Fruit fly (Drosophila melanogaster): ENCODE measurements around the gene CG31145.
A peak's percentile ranks its signal among the peaks of the same experiment; 100 is the strongest.

Gene CG31145

dm6 chr3R:23709508-23710208, 40.2 kb upstream of the CG31145 start, which contains the start of gene CG10301 (continued):
- TF ChIP-seq HmgD (GFP tag; optimal IDR thresholded peaks at IDR 0.05) (no peak), her (GFP tag; optimal IDR thresholded peaks at IDR 0.05) (no peak), CG9817 (tag; optimal IDR thresholded peaks at IDR 0.05) (no peak), Hr78 (GFP tag; optimal IDR thresholded peaks at IDR 0.05) (no peak), CG31441 (GFP tag; IDR thresholded peaks at IDR 0.05) (peak; percentile 65), CG7556 (GFP tag; optimal IDR thresholded peaks at IDR 0.05) (peak; percentile 38), org-1 (GFP tag; optimal IDR thresholded peaks at IDR 0.05) (peak; percentile 35), CG11696 (GFP tag; IDR thresholded peaks at IDR 0.05) (no peak), Kr (GFP tag; optimal IDR thresholded peaks at IDR 0.05) (no peak), p53 (GFP tag; optimal IDR thresholded peaks at IDR 0.05) (no peak), CG34422 (GFP tag; IDR thresholded peaks at IDR 0.05) (no peak), dati (GFP tag; IDR thresholded peaks at IDR 0.05) (no peak), Mad (GFP tag; optimal IDR thresholded peaks at IDR 0.05) (no peak), Eip74EF (GFP tag; optimal IDR thresholded peaks at IDR 0.05) (peak in 1 of 2 experiments; percentile 20), usp (GFP tag; optimal IDR thresholded peaks at IDR 0.05) (no peak), CG5245 (GFP tag; optimal IDR thresholded peaks at IDR 0.05) (peak; percentile 47), E2f1 (GFP tag; IDR thresholded peaks at IDR 0.05) (peak; percentile 60), Gsc (GFP tag; IDR thresholded peaks at IDR 0.05) (peak; percentile 25; the same call in 1 of the 2 replicates), CG17568 (GFP tag; optimal IDR thresholded peaks at IDR 0.05) (no peak), fd96Cb (tag; optimal IDR thresholded peaks at IDR 0.05) (peak; percentile 69), Deaf1 (tag; optimal IDR thresholded peaks at IDR 0.05) (no peak), mld (GFP tag; IDR thresholded peaks at IDR 0.05; ENCODE audit: partially characterized antibody) (no peak), CG8924 (tag; optimal IDR thresholded peaks at IDR 0.05) (peak; percentile 68), GATAe (GFP tag; conservative IDR thresholded peaks at IDR 0.05) (0 out of 2 replicates have a peak, but pooled peaks have one; percentile 19), HHEX (GFP tag; optimal IDR thresholded peaks at IDR 0.05) (peak; percentile 12), Doc2 (GFP tag; IDR thresholded peaks at IDR 0.05) (no peak), hb (GFP tag; IDR thresholded peaks at IDR 0.05; ENCODE audit: partially characterized antibody) (no peak), psq (GFP tag; optimal IDR thresholded peaks at IDR 0.05) (no peak), CG13624 (GFP tag; optimal IDR thresholded peaks at IDR 0.05) (no peak), sob (GFP tag; IDR thresholded peaks at IDR 0.05) (peak; percentile 26; the same call in 1 of the 2 replicates), Xrp1 (GFP tag; IDR thresholded peaks at IDR 0.05) (peak; percentile 85), Dbx (GFP tag; IDR thresholded peaks at IDR 0.05) (no peak), CG6813 (GFP tag; optimal IDR thresholded peaks at IDR 0.05) (peak; percentile 29), lbe (GFP tag; optimal IDR thresholded peaks at IDR 0.05) (no peak), BtbVII (GFP tag; optimal IDR thresholded peaks at IDR 0.05) (no peak), CG10979 (tag; optimal IDR thresholded peaks at IDR 0.05) (peak; percentile 82), CG2712 (tag; optimal IDR thresholded peaks at IDR 0.05) (peak; percentile 77), CG2120 (GFP tag; optimal IDR thresholded peaks at IDR 0.05) (no peak), Poxn (GFP tag; IDR thresholded peaks at IDR 0.05) (no peak), dmrt11E (tag; optimal IDR thresholded peaks at IDR 0.05) (peak; percentile 89), MBD-R2 (GFP tag; IDR thresholded peaks at IDR 0.05) (no peak), CoRest (tag; optimal IDR thresholded peaks at IDR 0.05) (peak; percentile 61), tio (GFP tag; optimal IDR thresholded peaks at IDR 0.05) (peak; percentile 52), grau (tag; optimal IDR thresholded peaks at IDR 0.05) (peak; percentile 65), CG3847 (GFP tag; IDR thresholded peaks at IDR 0.05) (no peak), sug (tag; optimal IDR thresholded peaks at IDR 0.05) (no peak), CG17361 (GFP tag; IDR thresholded peaks at IDR 0.05) (peak; percentile 63), ken (GFP tag; IDR thresholded peaks at IDR 0.05) (peak; percentile 50; the same call in 1 of the 3 replicates), CG2129 (GFP tag; IDR thresholded peaks at IDR 0.05; ENCODE audit: partially characterized antibody) (no peak), CG14667 (GFP tag; IDR thresholded peaks at IDR 0.05) (peak; percentile 56)

All from whole organism, embryonic.